Fruit fly (Drosophila melanogaster): Measurements from ENCODE around the gene CG15743.
A peak's percentile ranks its signal among the peaks of the same experiment; 100 is the strongest.

Gene CG15743

dm6 chrX:13274429-13275095 lies 10.9 kb upstream of the CG15743 start (continued):
- TF ChIP-seq CG11723 (GFP tag; optimal IDR thresholded peaks at IDR 0.05) (peak; percentile 2), Dref (GFP tag; IDR thresholded peaks at IDR 0.05) (no peak), ap (GFP tag; IDR thresholded peaks at IDR 0.05) (no peak), CG11085 (GFP tag; IDR thresholded peaks at IDR 0.05) (no peak), CG8089 (GFP tag; optimal IDR thresholded peaks at IDR 0.05) (no peak), sna (GFP tag; IDR thresholded peaks at IDR 0.05; ENCODE audit: partially characterized antibody) (no peak), CG4282 (GFP tag; optimal IDR thresholded peaks at IDR 0.05) (no peak), CG4404 (GFP tag; IDR thresholded peaks at IDR 0.05) (no peak), CG9797 (GFP tag; optimal IDR thresholded peaks at IDR 0.05) (no peak), Poxn (GFP tag; IDR thresholded peaks at IDR 0.05) (no peak), H15 (GFP tag; IDR thresholded peaks at IDR 0.05) (no peak), Nf-YC (tag; optimal IDR thresholded peaks at IDR 0.05) (peak; percentile 60), CG1792 (GFP tag; optimal IDR thresholded peaks at IDR 0.05) (no peak), CG8359 (GFP tag; optimal IDR thresholded peaks at IDR 0.05; ENCODE audit: borderline replicate concordance) (no peak), CG4707 (GFP tag; optimal IDR thresholded peaks at IDR 0.05) (no peak), CG17385 (GFP tag; optimal IDR thresholded peaks at IDR 0.05) (peak; percentile 65), trh (GFP tag; optimal IDR thresholded peaks at IDR 0.05) (no peak), Dip3 (GFP tag; optimal IDR thresholded peaks at IDR 0.05) (no peak), CG4730 (GFP tag; IDR thresholded peaks at IDR 0.05) (0 out of 2 replicates have a peak, but pooled peaks have one; percentile 7), CG3995 (GFP tag; optimal IDR thresholded peaks at IDR 0.05) (no peak), vfl (GFP tag; optimal IDR thresholded peaks at IDR 0.05) (no peak), luna (GFP tag; optimal IDR thresholded peaks at IDR 0.05) (no peak), Nf-YA (GFP tag; IDR thresholded peaks at IDR 0.05) (no peak), CG6689 (GFP tag; IDR thresholded peaks at IDR 0.05) (peak; percentile 53; the same call in 1 of the 2 replicates), gcm (GFP tag; optimal IDR thresholded peaks at IDR 0.05) (peak; percentile 42), bab2 (GFP tag; optimal IDR thresholded peaks at IDR 0.05) (no peak), kay (GFP tag; optimal IDR thresholded peaks at IDR 0.05) (no peak), unc-4 (GFP tag; IDR thresholded peaks at IDR 0.05; ENCODE audit: partially characterized antibody) (no peak), Jarid2 (GFP tag; optimal IDR thresholded peaks at IDR 0.05) (no peak), psq (GFP tag; optimal IDR thresholded peaks at IDR 0.05) (no peak), C15 (GFP tag; IDR thresholded peaks at IDR 0.05) (no peak), Nf-YB (GFP tag; optimal IDR thresholded peaks at IDR 0.05) (peak; percentile 22), ac (GFP tag; optimal IDR thresholded peaks at IDR 0.05) (no peak), sens-2 (GFP tag; IDR thresholded peaks at IDR 0.05) (no peak), ERR (GFP tag; optimal IDR thresholded peaks at IDR 0.05) (no peak), CG11093 (GFP tag; IDR thresholded peaks at IDR 0.05) (peak; percentile 14; the same call in 1 of the 3 replicates), sqz (GFP tag; optimal IDR thresholded peaks at IDR 0.05) (peak; percentile 42)

- TF ChIP-seq onecut (GFP tag; IDR thresholded peaks at IDR 0.05) = no peak
- no peak for TF ChIP-seq CG1832 (GFP tag; optimal IDR thresholded peaks at IDR 0.05)
- TF ChIP-seq her (GFP tag; optimal IDR thresholded peaks at IDR 0.05) = no peak
- no peak for TF ChIP-seq CG8290 (GFP tag; optimal IDR thresholded peaks at IDR 0.05)
- no peak for TF ChIP-seq CG8290 (tag; optimal IDR thresholded peaks at IDR 0.05)
- TF ChIP-seq amos (GFP tag; IDR thresholded peaks at IDR 0.05; ENCODE audit: partially characterized antibody) = no peak
- TF ChIP-seq CG1024 (GFP tag; IDR thresholded peaks at IDR 0.05) = no peak
- TF ChIP-seq sisA (GFP tag; IDR thresholded peaks at IDR 0.05) = peak; percentile 46
- no peak for TF ChIP-seq unc-4 (GFP tag; IDR thresholded peaks at IDR 0.05; ENCODE audit: partially characterized antibody)
- TF ChIP-seq CG3726 (GFP tag; IDR thresholded peaks at IDR 0.05) = no peak
- TF ChIP-seq CG13296 (GFP tag; optimal IDR thresholded peaks at IDR 0.05) = peak; percentile 43
- 0 out of 2 replicates have a peak, but pooled peaks have one; percentile 2 for TF ChIP-seq ap (GFP tag; IDR thresholded peaks at IDR 0.05)
- TF ChIP-seq inv (GFP tag; IDR thresholded peaks at IDR 0.05; ENCODE audit: partially characterized antibody) = no peak
- no peak for TF ChIP-seq CG10431 (GFP tag; optimal IDR thresholded peaks at IDR 0.05)
- peak; percentile 75 for TF ChIP-seq gem (tag; optimal IDR thresholded peaks at IDR 0.05)
- TF ChIP-seq CG2199 (GFP tag; IDR thresholded peaks at IDR 0.05) = no peak
- peak; percentile 23 for TF ChIP-seq Fer1 (GFP tag; optimal IDR thresholded peaks at IDR 0.05)
- no peak for TF ChIP-seq vnd (GFP tag; IDR thresholded peaks at IDR 0.05; ENCODE audit: partially characterized antibody)
Observed at dm6 chrX:13275139-13275538, 10.4 kb upstream of the CG15743 start.

Measured in whole organism, embryonic.